Worm (Caenorhabditis elegans) whole organism, L4 larva: Measurements from ENCODE around the gene btb-18.

Source experiments
- F26F4.8 ChIP-seq: fragments of 200-800 bp; sonication (Bioruptor generic); conservative IDR thresholded peaks from 2 replicates; pipeline ENCODE4 v1.3.6; 2022; ENCODE audit warnings: missing genetic modification characterization, missing compliant biosample characterization
- T26A8.4 ChIP-seq: fragments of 200-800 bp; sonication (Bioruptor generic); IDR thresholded peaks from 2 replicates; pipeline ENCODE4 v1.3.6; 2022; ENCODE audit warnings: missing genetic modification characterization, missing compliant biosample characterization
- Y48G9A.11 ChIP-seq: fragments of 200-800 bp; sonication (Bioruptor generic); IDR thresholded peaks from 2 replicates; pipeline ENCODE4 v1.3.6; 2022; ENCODE audit warnings: missing genetic modification reagents, missing genetic modification characterization, missing compliant biosample characterization
- ZK337.2 ChIP-seq: fragments of 200-800 bp; sonication (Bioruptor generic); IDR thresholded peaks from 2 replicates; pipeline ENCODE4 v1.3.6; 2022; ENCODE audit warnings: missing genetic modification reagents, missing genetic modification characterization, missing compliant biosample characterization
- arid-1 ChIP-seq: fragments of 200-800 bp; sonication (Bioruptor generic); conservative IDR thresholded peaks from 2 replicates; pipeline ENCODE4 v1.3.6; 2022; ENCODE audit warnings: missing genetic modification reagents, missing genetic modification characterization, missing compliant biosample characterization
- ceh-28 ChIP-seq: fragments of 150-350 bp; optimal IDR thresholded peaks from 2 replicates; lab custom pipeline; 2014; ENCODE audit warnings: missing biosample characterization, missing genetic modification reagents, missing genetic modification characterization
- ceh-32 ChIP-seq: sonication (generic microtip); optimal IDR thresholded peaks from 2 replicates; lab custom pipeline; 2016; ENCODE audit warnings: mild to moderate bottlenecking, missing genetic modification characterization, missing compliant biosample characterization; ENCODE audit not compliant: poor library complexity
- ceh-44 ChIP-seq: fragments of 200-800 bp; sonication (Bioruptor generic); IDR thresholded peaks from 2 replicates; pipeline ENCODE4 v1.3.6; 2022; ENCODE audit warnings: missing genetic modification reagents, missing genetic modification characterization, missing compliant biosample characterization
- ceh-62 ChIP-seq: sonication (generic microtip); optimal IDR thresholded peaks from 2 replicates; lab custom pipeline; 2017; ENCODE audit warnings: missing biosample characterization, missing genetic modification characterization
- ceh-82 ChIP-seq: sonication (generic microtip); optimal IDR thresholded peaks from 2 replicates; lab custom pipeline; 2017; ENCODE audit warnings: missing biosample characterization, missing genetic modification characterization
- ces-1 ChIP-seq: fragments of 150-350 bp; sonication (generic microtip); optimal IDR thresholded peaks from 4 replicates; lab custom pipeline; 2014; ENCODE audit warnings: missing biosample characterization, missing genetic modification reagents, missing genetic modification characterization
- ctbp-1 ChIP-seq: fragments of 200-800 bp; sonication (Bioruptor generic); IDR thresholded peaks from 2 replicates; pipeline ENCODE4 v1.3.6; 2022; ENCODE audit warnings: missing genetic modification reagents, missing genetic modification characterization, missing compliant biosample characterization
- daf-12 ChIP-seq: fragments of 150-350 bp; optimal IDR thresholded peaks from 2 replicates; lab custom pipeline; 2014; ENCODE audit warnings: missing biosample characterization, missing genetic modification reagents, missing genetic modification characterization
- daf-16 ChIP-seq, 3 experiments: sonication (generic microtip); optimal IDR thresholded peaks; 2 replicates each; lab custom pipeline; 2016 to 2017; ENCODE audit warnings: missing genetic modification characterization in 3 of 3, missing genetic modification reagents in 3 of 3, mild to moderate bottlenecking in 2 of 3, missing compliant biosample characterization in 2 of 3, missing biosample characterization in 1 of 3, moderate library complexity in 1 of 3
- dmd-6 ChIP-seq: fragments of 200-800 bp; sonication (Bioruptor generic); IDR thresholded peaks from 2 replicates; pipeline ENCODE4 v1.3.6; 2022; ENCODE audit warnings: missing genetic modification reagents, missing genetic modification characterization, missing compliant biosample characterization
- dmd-9 ChIP-seq: fragments of 200-800 bp; sonication (Bioruptor generic); IDR thresholded peaks from 2 replicates; pipeline ENCODE4 v1.3.6; 2022; ENCODE audit warnings: missing genetic modification reagents, missing genetic modification characterization, missing compliant biosample characterization
- dpl-1 ChIP-seq: fragments of 150-350 bp; optimal IDR thresholded peaks from 2 replicates; lab custom pipeline; 2014; ENCODE audit warnings: missing biosample characterization, missing genetic modification reagents, missing genetic modification characterization
- duxl-1 ChIP-seq: sonication (generic microtip); optimal IDR thresholded peaks from 2 replicates; lab custom pipeline; 2016; ENCODE audit warnings: mild to moderate bottlenecking, missing genetic modification characterization, moderate library complexity, missing compliant biosample characterization; ENCODE audit not compliant: poor library complexity
- fos-1 ChIP-seq: fragments of 150-350 bp; optimal IDR thresholded peaks from 2 replicates; lab custom pipeline; 2014; ENCODE audit warnings: missing biosample characterization, missing genetic modification characterization
- hlh-11 ChIP-seq: fragments of 200-800 bp; sonication (Bioruptor generic); optimal IDR thresholded peaks from 2 replicates; lab custom pipeline; 2018; ENCODE audit warnings: mild to moderate bottlenecking, missing genetic modification characterization, missing compliant biosample characterization
- hlh-30 ChIP-seq: sonication (generic microtip); optimal IDR thresholded peaks from 2 replicates; lab custom pipeline; 2017; ENCODE audit warnings: antibody characterized with exemption, mild to moderate bottlenecking, missing genetic modification characterization, missing compliant biosample characterization; ENCODE audit not compliant: insufficient read depth
- lin-13 ChIP-seq: fragments of 150-350 bp; optimal IDR thresholded peaks from 2 replicates; lab custom pipeline; 2014; ENCODE audit warnings: missing biosample characterization, missing genetic modification reagents, missing genetic modification characterization
- lin-29 ChIP-seq: fragments of 200-800 bp; sonication (Bioruptor generic); IDR thresholded peaks from 2 replicates; pipeline ENCODE4 v1.3.6; 2022; ENCODE audit warnings: missing genetic modification reagents, missing genetic modification characterization, missing compliant biosample characterization
- lin-38 ChIP-seq: fragments of 200-800 bp; sonication (Bioruptor generic); IDR thresholded peaks from 2 replicates; pipeline ENCODE4 v1.3.6; 2022; ENCODE audit warnings: missing genetic modification reagents, missing genetic modification characterization, missing compliant biosample characterization
- madf-5 ChIP-seq, 2 experiments: fragments of 200-800 bp; sonication (Bioruptor generic); IDR thresholded peaks; 2 replicates each; pipeline ENCODE4 v1.3.6; 2022; ENCODE audit warnings: missing compliant biosample characterization in 2 of 2, missing genetic modification characterization in 2 of 2
- mdt-29 ChIP-seq: fragments of 200-800 bp; sonication (Bioruptor generic); IDR thresholded peaks from 2 replicates; pipeline ENCODE4 v1.3.6; 2022; ENCODE audit warnings: missing genetic modification reagents, missing genetic modification characterization, missing compliant biosample characterization
- mxl-3 ChIP-seq: fragments of 200-800 bp; sonication (Bioruptor generic); optimal IDR thresholded peaks from 2 replicates; lab custom pipeline; 2018; ENCODE audit warnings: mild to moderate bottlenecking, missing genetic modification characterization, missing compliant biosample characterization
- nhr-11 ChIP-seq: fragments of 150-350 bp; optimal IDR thresholded peaks from 2 replicates; lab custom pipeline; 2014; ENCODE audit warnings: missing biosample characterization, missing genetic modification characterization
- nhr-28 ChIP-seq: fragments of 150-350 bp; optimal IDR thresholded peaks from 2 replicates; lab custom pipeline; 2014; ENCODE audit warnings: missing biosample characterization, missing genetic modification characterization
- nhr-41 ChIP-seq: fragments of 200-800 bp; sonication (Bioruptor generic); IDR thresholded peaks from 2 replicates; pipeline ENCODE4 v1.3.6; 2022; ENCODE audit warnings: missing genetic modification reagents, missing genetic modification characterization, missing compliant biosample characterization
- pha-4 ChIP-seq, 2 experiments: fragments of 150-350 bp in 1 of 2; fragments of 200-800 bp in 1 of 2; sonication (Bioruptor generic) in 1 of 2; IDR thresholded peaks in 1 of 2; optimal IDR thresholded peaks in 1 of 2; 2 replicates each; pipeline versions ENCODE4 v1.3.6 to Lab custom; 2014 to 2022; ENCODE audit warnings: missing genetic modification characterization in 2 of 2, missing genetic modification reagents in 2 of 2, missing biosample characterization in 1 of 2, missing compliant biosample characterization in 1 of 2
- php-3 ChIP-seq: fragments of 200-800 bp; sonication (Bioruptor generic); IDR thresholded peaks from 2 replicates; pipeline ENCODE4 v1.3.6; 2022; ENCODE audit warnings: missing genetic modification reagents, missing genetic modification characterization, missing compliant biosample characterization
- pqm-1 ChIP-seq: sonication (generic microtip); optimal IDR thresholded peaks from 2 replicates; lab custom pipeline; 2017; ENCODE audit warnings: missing biosample characterization, missing genetic modification characterization
- sdz-12 ChIP-seq: fragments of 200-800 bp; sonication (Bioruptor generic); optimal IDR thresholded peaks from 2 replicates; lab custom pipeline; 2018; ENCODE audit warnings: mild to moderate bottlenecking, missing genetic modification characterization, missing compliant biosample characterization
- skn-1 ChIP-seq: fragments of 150-350 bp; optimal IDR thresholded peaks from 2 replicates; lab custom pipeline; 2014; ENCODE audit warnings: missing biosample characterization, missing genetic modification characterization
- snpc-1.2 ChIP-seq: fragments of 200-800 bp; sonication (Bioruptor generic); IDR thresholded peaks from 2 replicates; pipeline ENCODE4 v1.3.6; 2022; ENCODE audit warnings: missing genetic modification reagents, missing genetic modification characterization, missing compliant biosample characterization
- tag-97 ChIP-seq: fragments of 200-800 bp; sonication (Bioruptor generic); IDR thresholded peaks from 2 replicates; pipeline ENCODE4 v1.3.6; 2022; ENCODE audit warnings: missing genetic modification characterization, missing compliant biosample characterization
- unc-39 ChIP-seq: sonication (generic microtip); optimal IDR thresholded peaks from 2 replicates; lab custom pipeline; 2017; ENCODE audit warnings: missing biosample characterization, missing genetic modification characterization
- vab-7 ChIP-seq: fragments of 200-800 bp; sonication (Bioruptor generic); IDR thresholded peaks from 2 replicates; pipeline ENCODE4 v1.3.6; 2022; ENCODE audit warnings: missing genetic modification reagents, missing genetic modification characterization, missing compliant biosample characterization
- zfp-2 ChIP-seq: sonication (generic microtip); optimal IDR thresholded peaks from 2 replicates; lab custom pipeline; 2016; ENCODE audit warnings: mild to moderate bottlenecking, missing genetic modification characterization, missing compliant biosample characterization
- zip-11 ChIP-seq: fragments of 200-800 bp; sonication (Bioruptor generic); IDR thresholded peaks from 2 replicates; pipeline ENCODE4 v1.3.6; 2022; ENCODE audit warnings: missing genetic modification characterization, missing compliant biosample characterization
- zip-2 ChIP-seq: fragments of 150-350 bp; optimal IDR thresholded peaks from 2 replicates; lab custom pipeline; 2014; ENCODE audit warnings: missing biosample characterization, missing genetic modification characterization
- ztf-11 ChIP-seq: fragments of 150-350 bp; optimal IDR thresholded peaks from 2 replicates; lab custom pipeline; 2014; ENCODE audit warnings: missing biosample characterization, missing genetic modification characterization
- ztf-7 ChIP-seq: fragments of 150-350 bp; optimal IDR thresholded peaks from 2 replicates; lab custom pipeline; 2014; ENCODE audit warnings: missing biosample characterization, missing genetic modification characterization

btb-18 gene

DNA sequence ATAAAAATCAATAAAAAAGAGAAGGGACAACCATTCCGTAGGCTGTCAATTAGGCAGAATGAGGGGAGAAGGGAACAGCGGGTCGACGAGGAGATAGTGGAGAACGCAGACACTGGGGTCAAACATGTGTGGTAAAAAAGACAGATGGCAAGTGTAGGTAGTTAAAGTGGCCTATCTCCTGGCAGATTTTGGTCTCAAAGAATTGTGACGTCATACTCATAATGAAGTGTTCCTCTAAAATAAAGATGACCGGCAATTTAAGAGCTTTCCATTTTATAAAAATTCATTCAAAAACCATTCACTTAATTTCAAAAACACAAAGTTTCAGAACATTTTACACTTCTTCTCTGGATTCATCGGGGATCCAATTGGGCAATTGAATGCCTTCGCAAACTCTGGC is 11.9 kb downstream of the btb-18 start:
- peak; percentile 19; the same call in 1 of the 2 replicates for TF ChIP-seq dmd-6 (GFP tag; lab: Robert Waterston, UW)

DNA sequence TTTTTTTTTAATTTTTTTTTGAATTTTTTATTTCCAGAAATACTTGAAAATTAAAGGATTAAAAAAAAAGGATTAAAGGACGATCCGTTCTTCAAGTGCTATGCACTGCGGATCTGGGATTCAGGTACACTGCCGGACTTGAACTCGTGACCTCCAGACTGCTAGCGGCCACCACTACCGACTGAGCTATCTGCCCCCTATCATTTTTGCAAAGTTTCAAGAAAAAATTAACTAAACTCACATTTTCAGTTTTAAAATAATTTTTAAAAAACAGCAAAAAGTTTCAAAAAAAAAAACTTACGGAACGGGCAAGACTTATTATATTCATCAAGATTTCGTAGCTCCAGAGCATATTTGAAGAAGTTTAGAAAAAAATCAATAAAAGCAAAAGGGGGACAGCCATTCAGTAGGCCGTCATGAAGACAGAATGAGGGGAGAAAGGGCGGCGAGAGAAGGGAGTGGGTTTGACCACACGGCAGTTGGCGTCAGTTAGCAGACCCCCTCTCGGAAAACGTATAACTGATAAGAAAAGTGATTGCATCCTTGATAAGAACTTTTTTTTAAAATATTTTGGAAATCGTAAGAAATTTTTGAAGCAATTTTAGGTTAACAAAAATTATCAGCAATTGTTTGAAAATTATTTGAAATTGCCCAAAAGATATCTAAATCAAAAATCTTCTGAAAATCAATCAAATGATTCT is 13.1 kb downstream of the btb-18 start:
- peak; percentile 13; the same call in 1 of the 2 replicates for TF ChIP-seq dmd-6 (GFP tag; lab: Robert Waterston, UW)
- TF ChIP-seq vab-7, result no peak
- TF ChIP-seq lin-38 (GFP tag; lab: Robert Waterston, UW), result peak; percentile 40
- no peak for TF ChIP-seq daf-16 (GFP tag; optimal IDR thresholded peaks at IDR 0.05; lab: Kevin White, UChicago)
- peak; percentile 11 for TF ChIP-seq daf-16 (tag; optimal IDR thresholded peaks at IDR 0.05; lab: Kevin White, UChicago)
- peak; percentile 23 for TF ChIP-seq nhr-28 (tag; lab: Kevin White, UChicago)
- peak; percentile 56 for TF ChIP-seq pqm-1 (tag; lab: Kevin White, UChicago)
- TF ChIP-seq ceh-82, result no peak
- peak; percentile 69 for TF ChIP-seq duxl-1 (tag; lab: Kevin White, UChicago)

DNA sequence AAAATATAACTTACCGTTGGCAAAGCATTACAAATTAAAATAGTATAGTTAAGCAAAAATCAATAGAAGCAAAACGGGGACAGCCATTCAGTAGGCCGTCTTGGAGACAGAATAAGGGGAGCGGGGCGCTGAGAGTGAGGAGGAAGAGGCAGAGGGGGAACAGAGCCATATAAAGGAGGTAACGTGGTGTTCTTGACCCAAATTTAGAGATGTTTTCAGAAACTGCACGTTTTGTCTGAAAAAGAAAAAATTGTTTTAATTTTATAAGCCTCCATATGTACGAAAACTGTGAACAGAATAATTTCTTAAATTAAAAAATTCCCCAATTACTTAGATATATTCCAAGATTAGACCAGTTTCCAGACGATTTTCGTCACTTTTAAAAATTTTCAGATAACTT is 15.4 kb downstream of the btb-18 start, which contains the start of gene F39E9.6:
TSS of gene F39E9.6 (minus strand) at position 101 of the 400 bp plus-strand sequence.
- TF ChIP-seq dmd-9, result no peak
- no peak for TF ChIP-seq ceh-28

DNA sequence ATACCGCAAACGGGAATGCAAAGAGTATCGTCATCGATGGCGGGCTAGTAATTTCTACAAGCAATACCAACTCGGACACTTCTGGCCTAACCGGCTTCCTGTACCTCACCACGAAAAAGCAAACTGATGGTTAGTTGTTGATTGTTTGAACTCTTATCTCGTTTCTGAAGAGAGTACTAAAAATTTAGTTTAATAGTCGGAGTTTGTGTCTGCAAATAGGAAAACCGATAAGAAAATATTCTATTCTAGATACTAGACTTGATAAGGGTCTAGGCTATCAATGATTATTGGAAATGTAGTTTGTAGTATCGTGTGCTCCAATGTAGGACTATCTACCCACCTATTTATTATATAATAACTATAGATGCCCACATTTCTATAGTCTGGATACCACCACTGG is 20.8 kb downstream of the btb-18 start:
- TF ChIP-seq pha-4 (GFP tag; IDR thresholded peaks at IDR 0.05; lab: Robert Waterston, UW) (no peak), pha-4 (tag; optimal IDR thresholded peaks at IDR 0.05; lab: Kevin White, UChicago) (no peak), madf-5 (GFP tag; IDR thresholded peaks at IDR 0.05; lab: Robert Waterston, UW) (no peak), hlh-30 (tag; lab: Kevin White, UChicago) (no peak), zfp-2 (no peak), F26F4.8 (GFP tag; lab: Robert Waterston, UW) (no peak), T26A8.4 (GFP tag; lab: Robert Waterston, UW) (no peak), lin-29 (no peak), ztf-11 (tag; lab: Kevin White, UChicago) (no peak), php-3 (GFP tag; lab: Robert Waterston, UW) (peak; percentile 87), arid-1 (GFP tag; lab: Robert Waterston, UW) (no peak), tag-97 (no peak), daf-12 (tag; lab: Kevin White, UChicago) (no peak), pqm-1 (tag; lab: Kevin White, UChicago) (peak; percentile 33), snpc-1.2 (GFP tag; lab: Robert Waterston, UW) (no peak), lin-13 (GFP tag; lab: Kevin White, UChicago) (no peak), ZK337.2 (GFP tag; lab: Robert Waterston, UW) (no peak), zip-11 (GFP tag; lab: Robert Waterston, UW) (no peak), ctbp-1 (GFP tag; lab: Robert Waterston, UW) (no peak), ceh-32 (tag; lab: Kevin White, UChicago) (no peak), Y48G9A.11 (GFP tag; lab: Robert Waterston, UW) (no peak), sdz-12 (GFP tag; lab: Kevin White, UChicago) (no peak), unc-39 (tag; lab: Kevin White, UChicago) (no peak), ztf-7 (no peak), ceh-62 (tag; lab: Kevin White, UChicago) (no peak), zip-2 (tag; lab: Kevin White, UChicago) (no peak), skn-1 (tag; lab: Kevin White, UChicago) (no peak), mxl-3 (GFP tag; lab: Kevin White, UChicago) (no peak), fos-1 (tag; lab: Kevin White, UChicago) (no peak), mdt-29 (no peak), dpl-1 (GFP tag; lab: Kevin White, UChicago) (no peak), ceh-44 (no peak), nhr-11 (no peak), ces-1 (GFP tag; lab: Kevin White, UChicago) (no peak), lin-38 (GFP tag; lab: Robert Waterston, UW) (no peak), hlh-11 (tag; lab: Kevin White, UChicago) (peak; percentile 43), nhr-41 (GFP tag; lab: Robert Waterston, UW) (no peak)
